Fruit fly (Drosophila melanogaster) whole organism: Measurements from ENCODE around the gene Arr2.

Source experiments
- CG8478 ChIP-seq: fragments of >200 bp; optimal IDR thresholded peaks from 2 replicates; lab custom pipeline; 2018; ENCODE audit warnings: inconsistent platforms
- Dll ChIP-seq: fragments of >200 bp; optimal IDR thresholded peaks from 2 replicates; lab custom pipeline; 2017
- EcR ChIP-seq, 2 experiments: fragments of >200 bp; optimal IDR thresholded peaks; 2 replicates each; lab custom pipeline; 2017; ENCODE audit warnings: missing biosample characterization in 2 of 2, missing genetic modification characterization in 2 of 2, missing genetic modification reagents in 2 of 2
- pan ChIP-seq: fragments of >200 bp; optimal IDR thresholded peaks from 2 replicates; lab custom pipeline; 2017
- psq ChIP-seq: fragments of >200 bp; optimal IDR thresholded peaks from 2 replicates; lab custom pipeline; 2017
- usp ChIP-seq: fragments of >200 bp; optimal IDR thresholded peaks from 2 replicates; lab custom pipeline; 2017; ENCODE audit warnings: missing biosample characterization, missing genetic modification characterization, mixed read lengths

DNA sequence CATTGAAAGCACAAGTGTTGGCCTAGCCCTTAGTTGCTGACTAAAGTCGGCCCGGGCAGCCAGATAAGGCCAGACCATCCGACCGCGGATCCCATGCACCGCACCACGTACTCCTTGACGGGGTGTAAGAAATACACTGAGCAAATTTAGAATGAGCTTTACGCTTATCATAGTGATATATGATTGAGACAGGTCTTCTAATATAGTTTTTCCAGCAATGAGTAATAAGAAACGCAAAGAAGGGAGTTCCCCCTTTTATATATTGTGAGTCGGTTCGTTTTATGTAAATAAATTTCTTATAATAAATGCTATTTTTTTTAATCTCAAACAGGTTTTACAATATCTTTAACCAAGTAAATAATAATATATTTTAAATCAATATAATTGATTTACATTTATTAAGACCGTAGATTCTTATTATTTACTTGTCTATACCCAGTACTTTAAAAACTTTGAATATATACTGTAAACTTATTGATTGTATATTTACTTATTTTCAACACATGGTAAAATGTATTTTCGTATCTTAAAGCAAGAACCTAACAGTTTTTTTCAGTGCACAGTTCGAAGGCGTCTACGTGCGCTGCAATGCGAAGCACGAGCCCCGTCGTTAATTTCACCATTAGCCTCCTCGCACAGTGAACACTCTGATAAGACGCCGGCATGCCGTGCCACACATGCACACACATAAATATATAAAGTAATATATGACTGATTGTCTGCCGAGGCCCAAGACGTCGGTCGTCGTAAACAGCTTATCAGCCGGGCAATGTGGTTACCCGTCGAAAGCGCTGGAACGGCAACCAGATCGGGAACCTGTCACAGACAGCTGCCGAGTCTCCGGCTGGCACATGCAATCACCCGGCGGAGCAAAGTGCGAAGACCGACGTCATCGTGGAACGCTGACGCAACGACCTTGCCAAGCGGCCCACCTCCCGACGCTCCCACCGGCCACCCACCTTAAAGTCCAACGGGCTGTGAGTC is 43.4 kb upstream of the Arr2 start:
- TF ChIP-seq CG8478 (no peak), usp (GFP tag; lab: Kevin White, UChicago) (no peak), pan (lab: Kevin White, UChicago) (no peak), psq (lab: Kevin White, UChicago) (no peak), EcR (GFP tag; optimal IDR thresholded peaks at IDR 0.05; lab: Kevin White, UChicago) (no peak), Dll (lab: Kevin White, UChicago) (no peak)
